Worm (Caenorhabditis elegans): ENCODE data around the gene sru-3.

The sru-3 gene

DNA sequence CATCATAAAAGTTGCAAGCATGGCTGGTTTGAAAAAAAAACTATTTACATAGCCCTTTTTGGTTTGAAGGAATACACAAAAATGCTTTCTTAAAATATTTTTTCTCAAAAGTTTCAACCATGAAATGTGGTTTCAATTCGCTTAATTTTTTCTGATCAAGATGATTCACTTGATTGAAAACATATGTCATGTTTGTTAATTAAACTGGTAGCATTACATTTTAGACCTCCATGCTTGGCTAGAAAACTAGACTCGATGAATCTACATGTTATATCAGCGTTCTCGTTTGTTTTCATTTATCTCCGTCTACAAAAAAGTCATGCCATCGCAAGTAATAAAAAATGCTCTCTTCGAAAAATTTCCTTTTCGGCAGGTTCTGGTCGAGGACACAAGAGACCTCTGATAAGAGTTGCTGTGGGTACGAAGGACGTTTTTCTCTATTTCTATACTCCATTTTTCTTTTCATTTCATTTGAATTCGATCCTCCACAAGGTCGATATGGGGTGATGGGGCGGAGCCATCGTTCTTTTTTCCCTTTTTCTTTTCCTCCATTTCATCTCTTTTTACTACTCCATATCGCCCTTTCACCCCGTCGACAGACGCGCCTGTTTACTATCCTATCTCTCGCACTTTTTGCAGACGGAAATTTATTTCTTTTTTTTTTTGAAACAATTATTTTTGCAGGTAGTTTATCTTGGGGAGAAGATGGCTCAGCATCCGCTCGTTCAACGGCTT, 29.4 kb downstream of the sru-3 start, which contains the start of gene elo-1:
Gene elo-1 (plus strand): TSS at position 685 of the 735 bp plus-strand sequence.
- TF ChIP-seq C16A3.4 (tag; optimal IDR thresholded peaks at IDR 0.05) (peak; percentile 6), nhr-19 (GFP tag; conservative IDR thresholded peaks at IDR 0.05) (peak; percentile 53), ceh-63 (GFP tag; optimal IDR thresholded peaks at IDR 0.05) (no peak), nhr-71 (tag; optimal IDR thresholded peaks at IDR 0.05) (peak; percentile 76), unc-130 (tag; optimal IDR thresholded peaks at IDR 0.05) (no peak), lin-13 (GFP tag; optimal IDR thresholded peaks at IDR 0.05) (no peak), snu-23 (GFP tag; optimal IDR thresholded peaks at IDR 0.05) (peak; percentile 71), blmp-1 (tag; optimal IDR thresholded peaks at IDR 0.05) (peak; percentile 98), xbp-1 (tag; optimal IDR thresholded peaks at IDR 0.05) (peak; percentile 21), elt-2 (tag; optimal IDR thresholded peaks at IDR 0.05) (peak; percentile 75), efl-1 (optimal IDR thresholded peaks at IDR 0.05) (peak; percentile 26 to 29), efl-1 (GFP tag; optimal IDR thresholded peaks at IDR 0.05 in 1 of 2) (peak; percentile 30 to 92), ceh-90 (tag; optimal IDR thresholded peaks at IDR 0.05) (no peak), nhr-11 (tag; optimal IDR thresholded peaks at IDR 0.05) (no peak), Y116A8C.19 (tag; optimal IDR thresholded peaks at IDR 0.05; ENCODE audit: borderline replicate concordance) (no peak), mef-2 (tag; optimal IDR thresholded peaks at IDR 0.05) (no peak), C34B4.2 (tag; optimal IDR thresholded peaks at IDR 0.05) (no peak), F16B12.6 (tag; optimal IDR thresholded peaks at IDR 0.05) (no peak), lin-39 (tag; optimal IDR thresholded peaks at IDR 0.05) (no peak), ama-1 (optimal IDR thresholded peaks at IDR 0.05) (no peak), sox-4 (tag; optimal IDR thresholded peaks at IDR 0.05) (no peak), isw-1 (GFP tag; IDR thresholded peaks at IDR 0.05) (no peak), unc-98 (GFP tag; IDR thresholded peaks at IDR 0.05) (no peak), nhr-47 (tag; optimal IDR thresholded peaks at IDR 0.05) (no peak), fkh-10 (GFP tag; optimal IDR thresholded peaks at IDR 0.05) (no peak), egl-27 (tag; optimal IDR thresholded peaks at IDR 0.05) (peak in 1 of 2 experiments; percentile 31), elt-3 (tag; optimal IDR thresholded peaks at IDR 0.05) (peak in 4 of 6 experiments; percentile 21 to 46 (median 40)), vab-15 (tag; optimal IDR thresholded peaks at IDR 0.05) (no peak), ztf-11 (tag; optimal IDR thresholded peaks at IDR 0.05) (no peak), swsn-7 (tag; optimal IDR thresholded peaks at IDR 0.05) (peak; percentile 39), mdl-1 (tag; optimal IDR thresholded peaks at IDR 0.05) (peak in 1 of 2 experiments; percentile 18), aha-1 (tag; optimal IDR thresholded peaks at IDR 0.05) (no peak), snpc-4 (tag; optimal IDR thresholded peaks at IDR 0.05) (peak; percentile 35), sup-37 (GFP tag; optimal IDR thresholded peaks at IDR 0.05) (no peak), mep-1 (tag; optimal IDR thresholded peaks at IDR 0.05) (peak; percentile 68), zip-4 (GFP tag; optimal IDR thresholded peaks at IDR 0.05) (no peak), aly-2 (tag; optimal IDR thresholded peaks at IDR 0.05) (no peak), C04F5.9 (tag; optimal IDR thresholded peaks at IDR 0.05) (no peak), tlp-1 (tag; optimal IDR thresholded peaks at IDR 0.05) (peak; percentile 3), lsy-2 (tag; optimal IDR thresholded peaks at IDR 0.05) (peak; percentile 22 to 30), nhr-84 (tag; optimal IDR thresholded peaks at IDR 0.05) (no peak), hlh-4 (tag; optimal IDR thresholded peaks at IDR 0.05) (no peak), pag-3 (tag; optimal IDR thresholded peaks at IDR 0.05; ENCODE audit: borderline replicate concordance, insufficient read depth) (no peak), alr-1 (tag; optimal IDR thresholded peaks at IDR 0.05; ENCODE audit: borderline replicate concordance) (no peak), pax-3 (tag; optimal IDR thresholded peaks at IDR 0.05) (no peak), hpl-2 (GFP tag; optimal IDR thresholded peaks at IDR 0.05) (no peak), ceh-82 (tag; optimal IDR thresholded peaks at IDR 0.05) (peak in 1 of 3 experiments; percentile 23), dpl-1 (GFP tag; optimal IDR thresholded peaks at IDR 0.05) (peak; percentile 2 to 44 (median 14)), pqm-1 (tag; optimal IDR thresholded peaks at IDR 0.05) (no peak), lin-15B (tag; optimal IDR thresholded peaks at IDR 0.05) (no peak), lin-14 (GFP tag; optimal IDR thresholded peaks at IDR 0.05) (peak; percentile 84), ceh-8 (GFP tag; optimal IDR thresholded peaks at IDR 0.05) (no peak)
